Fruit fly (Drosophila melanogaster) whole organism, wandering third instar larva: ENCODE measurements around the gene tey.

Source experiments
- Abd-B ChIP-seq: fragments of >200 bp; optimal IDR thresholded peaks from 2 replicates; lab custom pipeline; 2017; ENCODE audit warnings: missing biosample characterization, missing genetic modification characterization
- Hr78 ChIP-seq: fragments of >200 bp; optimal IDR thresholded peaks from 2 replicates; lab custom pipeline; 2017; ENCODE audit warnings: missing biosample characterization, missing genetic modification characterization
- Hr83 ChIP-seq: fragments of 200-300 bp; sonication (Bioruptor generic); optimal IDR thresholded peaks from 2 replicates; lab custom pipeline; 2016; ENCODE audit warnings: missing biosample characterization, mild to moderate bottlenecking, missing genetic modification characterization, moderate library complexity; ENCODE audit not compliant: poor library complexity, severe bottlenecking
- Myc ChIP-seq: fragments of >200 bp; optimal IDR thresholded peaks from 2 replicates; lab custom pipeline; 2017
- Sp1 ChIP-seq: fragments of 200-800 bp; sonication (Bioruptor generic); optimal IDR thresholded peaks from 3 replicates; lab custom pipeline; 2019; ENCODE audit warnings: missing biosample characterization, mild to moderate bottlenecking, missing genetic modification characterization, moderate library complexity
- br ChIP-seq: fragments of 200-800 bp; sonication (Bioruptor generic); optimal IDR thresholded peaks from 2 replicates; lab custom pipeline; 2016; ENCODE audit warnings: missing biosample characterization, missing genetic modification characterization
- ey ChIP-seq: fragments of 200-800 bp; sonication (Bioruptor generic); optimal IDR thresholded peaks from 2 replicates; lab custom pipeline; 2016; ENCODE audit warnings: missing biosample characterization, missing genetic modification characterization
- pan ChIP-seq: fragments of >200 bp; optimal IDR thresholded peaks from 2 replicates; lab custom pipeline; 2017
- tai ChIP-seq: sonication (Bioruptor generic); optimal IDR thresholded peaks from 2 replicates; lab custom pipeline; 2016; ENCODE audit warnings: missing biosample characterization, missing genetic modification characterization

DNA sequence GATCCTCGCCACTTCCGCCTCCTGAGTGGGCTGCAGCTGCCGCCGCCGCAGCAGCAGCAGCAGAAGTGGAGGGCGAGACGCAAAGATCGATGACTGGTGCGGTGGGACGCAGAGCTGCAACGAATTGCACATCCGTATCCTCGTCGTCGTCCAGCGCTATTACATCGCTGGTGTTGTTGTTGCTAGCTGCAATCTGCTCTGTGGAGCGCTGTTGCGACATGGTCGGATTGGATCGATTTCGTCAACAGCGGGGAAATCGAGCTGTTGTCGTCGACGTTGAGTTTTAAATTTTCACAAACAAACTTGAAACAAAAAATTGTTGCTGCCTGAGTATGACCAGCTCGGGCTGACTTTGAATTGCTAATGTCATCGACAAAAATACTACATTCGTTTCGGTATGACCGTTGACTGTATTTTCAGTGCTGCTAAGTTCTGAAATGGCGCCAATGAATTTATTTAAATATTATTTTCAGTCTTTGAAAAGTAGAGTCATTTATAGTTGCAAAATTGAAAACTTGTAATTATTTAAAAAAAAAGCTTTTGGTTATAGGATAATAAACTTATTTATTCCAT is 21.4 kb downstream of the tey start, which contains the start of gene Rnf146:
- TF ChIP-seq tai (GFP tag; lab: Kevin White, UChicago) (no peak), br (no peak), Abd-B (no peak), Sp1 (GFP tag; lab: Kevin White, UChicago) (no peak), Myc (lab: Kevin White, UChicago) (no peak), Hr78 (GFP tag; lab: Kevin White, UChicago) (no peak), Hr83 (GFP tag; lab: Kevin White, UChicago) (no peak), ey (GFP tag; lab: Kevin White, UChicago) (no peak), pan (lab: Kevin White, UChicago) (no peak)
